Fruit fly (Drosophila melanogaster): Measurements from ENCODE around the gene CG3061.

Gene CG3061

dm6 chr3R:14016758-14017406, 15.3 kb upstream of the CG3061 start (continued):
- TF ChIP-seq nmo (GFP tag; optimal IDR thresholded peaks at IDR 0.05), result peak; percentile 35
- peak; percentile 44 for TF ChIP-seq CG2712 (tag; optimal IDR thresholded peaks at IDR 0.05)
- no peak for TF ChIP-seq mld (GFP tag; IDR thresholded peaks at IDR 0.05; ENCODE audit: partially characterized antibody)
- peak; percentile 48 for TF ChIP-seq CG2120 (GFP tag; optimal IDR thresholded peaks at IDR 0.05)
- TF ChIP-seq CG17912 (GFP tag; optimal IDR thresholded peaks at IDR 0.05), result no peak
- TF ChIP-seq tio (GFP tag; optimal IDR thresholded peaks at IDR 0.05), result peak; percentile 16
- TF ChIP-seq Fer2 (tag; optimal IDR thresholded peaks at IDR 0.05), result no peak
- no peak for TF ChIP-seq Dfd (GFP tag; optimal IDR thresholded peaks at IDR 0.05)
- TF ChIP-seq CG7556 (GFP tag; optimal IDR thresholded peaks at IDR 0.05), result peak; percentile 35
- TF ChIP-seq CG15601 (tag; optimal IDR thresholded peaks at IDR 0.05), result no peak
- no peak for TF ChIP-seq stwl (tag; optimal IDR thresholded peaks at IDR 0.05)
- TF ChIP-seq Nf-YA (GFP tag; IDR thresholded peaks at IDR 0.05), result no peak
- peak; percentile 63 for TF ChIP-seq az2 (GFP tag; optimal IDR thresholded peaks at IDR 0.05)
- TF ChIP-seq CG12942 (GFP tag; optimal IDR thresholded peaks at IDR 0.05), result peak; percentile 41
- TF ChIP-seq HLH3B (GFP tag; IDR thresholded peaks at IDR 0.05), result peak; percentile 48
- peak; percentile 26 for TF ChIP-seq CG12391 (tag; optimal IDR thresholded peaks at IDR 0.05)
- peak; percentile 19 for TF ChIP-seq p53 (GFP tag; optimal IDR thresholded peaks at IDR 0.05)
- peak; percentile 59 for TF ChIP-seq CG12659 (GFP tag; optimal IDR thresholded peaks at IDR 0.05)
- peak; percentile 51 to 66 for TF ChIP-seq chif (GFP tag; optimal IDR thresholded peaks at IDR 0.05)
- TF ChIP-seq HLHmδ (GFP tag; optimal IDR thresholded peaks at IDR 0.05), result no peak
- TF ChIP-seq Xrp1 (GFP tag; IDR thresholded peaks at IDR 0.05), result no peak
- no peak for TF ChIP-seq CG5245 (GFP tag; optimal IDR thresholded peaks at IDR 0.05)
- TF ChIP-seq ci (GFP tag; IDR thresholded peaks at IDR 0.05), result peak; percentile 80
- peak; percentile 8 for TF ChIP-seq CG31365 (tag; optimal IDR thresholded peaks at IDR 0.05)
- TF ChIP-seq Usf (GFP tag; optimal IDR thresholded peaks at IDR 0.05), result no peak
- TF ChIP-seq sd (tag; optimal IDR thresholded peaks at IDR 0.05), result peak; percentile 64
- TF ChIP-seq dmrt99B (tag; optimal IDR thresholded peaks at IDR 0.05), result peak; percentile 84
- TF ChIP-seq bcd (GFP tag; optimal IDR thresholded peaks at IDR 0.05), result peak; percentile 57
- TF ChIP-seq CG13894 (tag; optimal IDR thresholded peaks at IDR 0.05), result no peak
- TF ChIP-seq Antp (GFP tag; optimal IDR thresholded peaks at IDR 0.05), result peak; percentile 69
- no peak for TF ChIP-seq btn (GFP tag; optimal IDR thresholded peaks at IDR 0.05)
- TF ChIP-seq HHEX (GFP tag; optimal IDR thresholded peaks at IDR 0.05), result peak; percentile 55
- TF ChIP-seq exex (tag; optimal IDR thresholded peaks at IDR 0.05), result peak; percentile 4
- TF ChIP-seq sens (GFP tag), result peak; percentile 86
- no peak for TF ChIP-seq insv (GFP tag; optimal IDR thresholded peaks at IDR 0.05)
- no peak for TF ChIP-seq Max (GFP tag; optimal IDR thresholded peaks at IDR 0.05)
- TF ChIP-seq ase (GFP tag; IDR thresholded peaks at IDR 0.05), result peak; percentile 40; the same call in 1 of the 3 replicates
- peak; percentile 64 for TF ChIP-seq Hr3 (GFP tag; optimal IDR thresholded peaks at IDR 0.05)
- TF ChIP-seq cad (GFP tag; optimal IDR thresholded peaks at IDR 0.05), result no peak
- no peak for TF ChIP-seq D19B (GFP tag; optimal IDR thresholded peaks at IDR 0.05)
- peak; percentile 39 for TF ChIP-seq CG3281 (GFP tag; optimal IDR thresholded peaks at IDR 0.05)
- peak; percentile 20 for TF ChIP-seq Camta (GFP tag; optimal IDR thresholded peaks at IDR 0.05)
- peak; percentile 45 for TF ChIP-seq CG18262 (tag; optimal IDR thresholded peaks at IDR 0.05)
- TF ChIP-seq CG3726 (GFP tag; IDR thresholded peaks at IDR 0.05), result 0 out of 3 replicates have a peak, but pooled peaks have one; percentile 22
- no peak for TF ChIP-seq NFAT (GFP tag; IDR thresholded peaks at IDR 0.05)
- TF ChIP-seq CG14710 (tag; optimal IDR thresholded peaks at IDR 0.05), result no peak
- TF ChIP-seq GATAe (GFP tag; conservative IDR thresholded peaks at IDR 0.05), result no peak
- no peak for TF ChIP-seq CkIIα-i1 (GFP tag; IDR thresholded peaks at IDR 0.05)
- peak; percentile 53; the same call in 1 of the 2 replicates for TF ChIP-seq sisA (GFP tag; IDR thresholded peaks at IDR 0.05)
- TF ChIP-seq wor (GFP tag; IDR thresholded peaks at IDR 0.05), result no peak
